Fruit fly (Drosophila melanogaster) whole organism, embryonic: ENCODE measurements around the gene CG16753.

Experiments used
- ATbp ChIP-seq: fragments of 200-800 bp; sonication (Bioruptor generic); optimal IDR thresholded peaks from 2 replicates; lab custom pipeline; 2017; ENCODE audit warnings: missing biosample characterization, mild to moderate bottlenecking, missing genetic modification characterization, missing genetic modification reagents
- Atf6 ChIP-seq: fragments of 200-800 bp; sonication (Bioruptor generic); IDR thresholded peaks from 2 replicates; pipeline ENCODE4 v1.3.6; 2022; ENCODE audit warnings: missing biosample characterization, missing genetic modification characterization
- Bteb2 ChIP-seq: fragments of 200-800 bp; sonication (Bioruptor generic); optimal IDR thresholded peaks from 2 replicates; lab custom pipeline; 2016; ENCODE audit warnings: missing biosample characterization, missing genetic modification characterization
- CG10274 ChIP-seq: fragments of 200-800 bp; sonication (Bioruptor generic); optimal IDR thresholded peaks from 3 replicates; lab custom pipeline; 2017; ENCODE audit warnings: missing biosample characterization, mild to moderate bottlenecking, missing genetic modification characterization
- CG12071 ChIP-seq: fragments of 200-800 bp; sonication (Bioruptor generic); optimal IDR thresholded peaks from 3 replicates; lab custom pipeline; 2018; ENCODE audit warnings: missing biosample characterization, mild to moderate bottlenecking, missing genetic modification characterization
- CG12155 ChIP-seq: fragments of 200-800 bp; sonication (Bioruptor generic); optimal IDR thresholded peaks from 3 replicates; lab custom pipeline; 2016; ENCODE audit warnings: missing biosample characterization, missing genetic modification characterization
- CG1233 ChIP-seq: fragments of 200-800 bp; sonication (Bioruptor generic); optimal IDR thresholded peaks from 4 replicates; lab custom pipeline; 2018; ENCODE audit warnings: missing biosample characterization, mild to moderate bottlenecking, missing genetic modification characterization
- CG12769 ChIP-seq: fragments of 200-800 bp; sonication (Bioruptor generic); optimal IDR thresholded peaks from 2 replicates; lab custom pipeline; 2019; ENCODE audit warnings: missing biosample characterization, mild to moderate bottlenecking, missing genetic modification characterization, moderate library complexity
- CG12942 ChIP-seq: fragments of 200-800 bp; sonication (Bioruptor generic); optimal IDR thresholded peaks from 3 replicates; lab custom pipeline; 2016; ENCODE audit warnings: missing biosample characterization, missing genetic modification characterization
- CG15011 ChIP-seq: fragments of 200-800 bp; sonication (Bioruptor generic); optimal IDR thresholded peaks from 3 replicates; lab custom pipeline; 2018; ENCODE audit warnings: missing biosample characterization, mild to moderate bottlenecking, missing genetic modification characterization
- CG1529 ChIP-seq: fragments of 200-800 bp; sonication (Bioruptor generic); optimal IDR thresholded peaks from 3 replicates; lab custom pipeline; 2018; ENCODE audit warnings: missing biosample characterization, missing genetic modification characterization
- CG1602 ChIP-seq: fragments of 200-800 bp; sonication (Bioruptor generic); optimal IDR thresholded peaks from 3 replicates; lab custom pipeline; 2016; ENCODE audit warnings: missing biosample characterization, missing genetic modification characterization
- CG17829 ChIP-seq: fragments of 200-800 bp; optimal IDR thresholded peaks from 2 replicates; lab custom pipeline; 2019; ENCODE audit warnings: missing biosample characterization, mild to moderate bottlenecking, missing genetic modification characterization, moderate library complexity
- CG17912 ChIP-seq: fragments of 200-800 bp; sonication (Bioruptor generic); optimal IDR thresholded peaks from 2 replicates; lab custom pipeline; 2018; ENCODE audit warnings: missing biosample characterization, mild to moderate bottlenecking, missing genetic modification characterization
- CG18619 ChIP-seq: fragments of 200-800 bp; sonication (Bioruptor generic); optimal IDR thresholded peaks from 3 replicates; lab custom pipeline; 2017; ENCODE audit warnings: missing biosample characterization, mild to moderate bottlenecking, missing genetic modification characterization
- CG2120 ChIP-seq: fragments of 200-800 bp; sonication (Bioruptor generic); optimal IDR thresholded peaks from 3 replicates; lab custom pipeline; 2016; ENCODE audit warnings: missing biosample characterization, missing genetic modification characterization
- CG2678 ChIP-seq: fragments of 200-800 bp; sonication (Bioruptor generic); optimal IDR thresholded peaks from 3 replicates; lab custom pipeline; 2019; ENCODE audit warnings: missing biosample characterization, mild to moderate bottlenecking, missing genetic modification characterization, moderate library complexity
- CG32767 ChIP-seq: fragments of 200-800 bp; sonication (Bioruptor generic); IDR thresholded peaks from 2 replicates; pipeline ENCODE4 v1.3.6; 2022; ENCODE audit warnings: missing biosample characterization, missing genetic modification characterization
- CG34224 ChIP-seq: fragments of 200-800 bp; sonication (Bioruptor generic); IDR thresholded peaks from 3 replicates; pipeline ENCODE4 v1.3.6; 2022; ENCODE audit warnings: missing biosample characterization, missing genetic modification characterization; ENCODE audit not compliant: partially characterized antibody
- CG4820 ChIP-seq: fragments of 200-800 bp; sonication (Bioruptor generic); optimal IDR thresholded peaks from 3 replicates; lab custom pipeline; 2016; ENCODE audit warnings: missing biosample characterization, missing genetic modification characterization
- CG7745 ChIP-seq: fragments of 200-800 bp; sonication (Bioruptor generic); optimal IDR thresholded peaks from 2 replicates; lab custom pipeline; 2018; ENCODE audit warnings: missing biosample characterization, mild to moderate bottlenecking, missing genetic modification characterization, moderate library complexity
- CrebB ChIP-seq: fragments of 200-800 bp; sonication (Bioruptor generic); optimal IDR thresholded peaks from 3 replicates; lab custom pipeline; 2018; ENCODE audit warnings: missing biosample characterization, mild to moderate bottlenecking, missing genetic modification characterization
- Hr3 ChIP-seq: fragments of 200-800 bp; sonication (Bioruptor generic); optimal IDR thresholded peaks from 3 replicates; lab custom pipeline; 2016; ENCODE audit warnings: missing biosample characterization, missing genetic modification characterization
- Opbp ChIP-seq: fragments of 200-800 bp; sonication (Bioruptor generic); IDR thresholded peaks from 3 replicates; pipeline ENCODE4 v1.3.6; 2022; ENCODE audit warnings: missing biosample characterization, missing genetic modification characterization; ENCODE audit not compliant: partially characterized antibody
- Side ChIP-seq: fragments of 200-800 bp; sonication (Bioruptor generic); optimal IDR thresholded peaks from 2 replicates; lab custom pipeline; 2016; ENCODE audit warnings: missing biosample characterization, missing genetic modification characterization
- Six4 ChIP-seq: fragments of 200-800 bp; sonication (Bioruptor generic); optimal IDR thresholded peaks from 2 replicates; lab custom pipeline; 2016; ENCODE audit warnings: missing biosample characterization, missing genetic modification characterization
- Ssrp ChIP-seq: fragments of 200-800 bp; sonication (Bioruptor generic); optimal IDR thresholded peaks from 2 replicates; lab custom pipeline; 2018; ENCODE audit warnings: missing biosample characterization, mild to moderate bottlenecking, missing genetic modification characterization, moderate library complexity
- Stat92E ChIP-seq, 3 experiments: fragments of >200 bp in 2 of 3; fragments of 200-800 bp in 1 of 3; sonication (Bioruptor generic) in 1 of 3; optimal IDR thresholded peaks; 2 replicates each; lab custom pipeline; 2017 to 2019; ENCODE audit warnings: missing biosample characterization in 3 of 3, missing genetic modification characterization in 3 of 3, mild to moderate bottlenecking in 1 of 3, moderate library complexity in 1 of 3
- Vsx1 ChIP-seq: fragments of 200-800 bp; sonication (Bioruptor generic); optimal IDR thresholded peaks from 2 replicates; lab custom pipeline; 2017; ENCODE audit warnings: missing biosample characterization, mild to moderate bottlenecking, missing genetic modification characterization, missing genetic modification reagents
- YL-1 ChIP-seq: fragments of 200-800 bp; sonication (Bioruptor generic); optimal IDR thresholded peaks from 3 replicates; lab custom pipeline; 2017; ENCODE audit warnings: missing biosample characterization, mild to moderate bottlenecking, missing genetic modification characterization
- bigmax ChIP-seq: fragments of 200-800 bp; sonication (Bioruptor generic); optimal IDR thresholded peaks from 2 replicates; lab custom pipeline; 2018; ENCODE audit warnings: missing biosample characterization, mild to moderate bottlenecking, missing genetic modification characterization
- bowl ChIP-seq: fragments of 200-800 bp; sonication (Bioruptor generic); IDR thresholded peaks from 2 replicates; pipeline ENCODE4 v1.3.6; 2022; ENCODE audit warnings: missing biosample characterization, missing genetic modification characterization
- cg ChIP-seq: fragments of 200-800 bp; sonication (Bioruptor generic); optimal IDR thresholded peaks from 3 replicates; lab custom pipeline; 2019; ENCODE audit warnings: missing biosample characterization, mild to moderate bottlenecking, missing genetic modification characterization, moderate library complexity
- dpn ChIP-seq, 2 experiments: fragments of 200-800 bp; sonication (Bioruptor generic); optimal IDR thresholded peaks; 3 replicates each; lab custom pipeline; 2016; ENCODE audit warnings: missing biosample characterization in 2 of 2, missing genetic modification characterization in 2 of 2
- eve ChIP-seq, 2 experiments: fragments of >200 bp; optimal IDR thresholded peaks; 2 replicates each; lab custom pipeline; 2017; ENCODE audit warnings: missing biosample characterization in 2 of 2, missing genetic modification characterization in 2 of 2
- fd96Cb ChIP-seq: fragments of 200-800 bp; sonication (Bioruptor generic); optimal IDR thresholded peaks from 2 replicates; lab custom pipeline; 2018; ENCODE audit warnings: missing biosample characterization, mild to moderate bottlenecking, missing genetic modification characterization, moderate library complexity
- fru ChIP-seq: fragments of >200 bp; optimal IDR thresholded peaks from 2 replicates; lab custom pipeline; 2017
- gcm ChIP-seq: fragments of 200-800 bp; sonication (Bioruptor generic); optimal IDR thresholded peaks from 2 replicates; lab custom pipeline; 2019; ENCODE audit warnings: missing biosample characterization, mild to moderate bottlenecking, missing genetic modification characterization, moderate library complexity
- gsb-n ChIP-seq: fragments of 200-800 bp; sonication (Bioruptor generic); optimal IDR thresholded peaks from 3 replicates; lab custom pipeline; 2018; ENCODE audit warnings: missing biosample characterization, mild to moderate bottlenecking, missing genetic modification characterization
- hbn ChIP-seq: fragments of 200-800 bp; sonication (Bioruptor generic); IDR thresholded peaks from 2 replicates; pipeline ENCODE4 v1.3.6; 2022; ENCODE audit warnings: missing biosample characterization, missing genetic modification characterization; ENCODE audit not compliant: partially characterized antibody
- knrl ChIP-seq: fragments of 200-800 bp; sonication (Bioruptor generic); IDR thresholded peaks from 3 replicates; pipeline ENCODE4 v1.3.6; 2022; ENCODE audit warnings: missing biosample characterization, missing genetic modification characterization; ENCODE audit not compliant: partially characterized antibody
- nerfin-1 ChIP-seq: fragments of 200-800 bp; sonication (Bioruptor generic); optimal IDR thresholded peaks from 3 replicates; lab custom pipeline; 2019; ENCODE audit warnings: missing biosample characterization, mild to moderate bottlenecking, missing genetic modification characterization, moderate library complexity
- onecut ChIP-seq: fragments of 200-800 bp; sonication (Bioruptor generic); IDR thresholded peaks from 2 replicates; pipeline ENCODE4 v1.3.6; 2022; ENCODE audit warnings: missing biosample characterization, missing genetic modification characterization
- row ChIP-seq: fragments of 200-800 bp; sonication (Bioruptor generic); IDR thresholded peaks from 3 replicates; pipeline ENCODE4 v1.3.6; 2022; ENCODE audit warnings: missing biosample characterization, missing genetic modification characterization
- sens ChIP-seq: fragments of 200-800 bp; sonication (Bioruptor generic); peaks from one replicate; lab custom pipeline; 2016; ENCODE audit warnings: missing biosample characterization, missing genetic modification characterization
- sim ChIP-seq: fragments of 200-800 bp; sonication (Bioruptor generic); IDR thresholded peaks from 2 replicates; pipeline ENCODE4 v1.3.6; 2022; ENCODE audit warnings: missing biosample characterization, missing genetic modification characterization
- sug ChIP-seq: fragments of 200-800 bp; optimal IDR thresholded peaks from 2 replicates; lab custom pipeline; 2019; ENCODE audit warnings: missing biosample characterization, mild to moderate bottlenecking, missing genetic modification characterization, moderate library complexity
- twi ChIP-seq: fragments of 200-800 bp; optimal IDR thresholded peaks from 2 replicates; lab custom pipeline; 2019; ENCODE audit warnings: missing biosample characterization, mild to moderate bottlenecking, missing genetic modification characterization, moderate library complexity
- z ChIP-seq: fragments of 200-800 bp; sonication (Bioruptor generic); IDR thresholded peaks from 3 replicates; pipeline ENCODE4 v1.3.6; 2022; ENCODE audit warnings: missing biosample characterization, missing genetic modification characterization

Gene CG16753

DNA sequence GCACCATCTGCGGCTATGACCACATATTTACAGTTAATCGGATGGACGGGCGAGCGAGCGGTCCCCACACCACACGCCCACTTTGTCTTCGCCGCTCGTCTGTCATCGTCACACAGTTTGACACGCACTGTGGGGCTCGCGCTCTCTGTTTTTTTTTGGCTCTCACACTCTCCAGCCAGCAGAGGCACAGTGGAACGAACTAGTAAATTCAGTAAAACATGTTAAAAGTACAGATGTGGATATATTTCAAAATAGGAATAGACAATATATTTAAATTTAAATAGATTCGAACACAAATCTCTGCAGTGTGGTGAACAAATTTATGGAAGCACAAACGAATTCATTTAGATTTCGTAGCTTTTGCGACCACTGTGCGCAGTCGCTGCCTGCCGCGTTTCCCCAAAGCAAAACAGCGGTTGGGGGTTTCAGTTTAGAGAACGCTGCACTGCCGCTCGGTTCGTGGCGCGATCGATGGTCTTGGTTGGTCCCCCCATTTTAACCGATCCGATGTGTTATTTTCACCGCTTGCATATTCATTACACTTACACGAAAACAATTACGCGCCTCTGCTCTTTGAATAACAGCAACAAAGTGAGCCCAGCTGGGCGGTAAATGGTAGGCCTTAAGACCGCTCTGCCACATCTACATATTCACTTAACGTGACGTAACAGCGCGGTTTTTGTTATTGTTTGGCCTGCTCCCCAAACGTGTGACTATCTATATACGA, 26.4 kb downstream of the CG16753 start (continued):
- TF ChIP-seq dpn (GFP tag; optimal IDR thresholded peaks at IDR 0.05; lab: Kevin White, UChicago): peak; percentile 97 to 99
- peak; percentile 78 for TF ChIP-seq z (GFP tag; lab: Robert Waterston, UW)
- TF ChIP-seq onecut: peak; percentile 96
- TF ChIP-seq eve (GFP tag; optimal IDR thresholded peaks at IDR 0.05; lab: Kevin White, UChicago): peak in 1 of 2 experiments; percentile 97
- TF ChIP-seq CG12071 (GFP tag; lab: Kevin White, UChicago): peak; percentile 99
- peak; percentile 96 for TF ChIP-seq Bteb2 (GFP tag; lab: Kevin White, UChicago)
- peak; percentile 95 for TF ChIP-seq CG15011
- peak; percentile 100 for TF ChIP-seq row
- peak; percentile 97 for TF ChIP-seq CG1233 (GFP tag; lab: Kevin White, UChicago)
- no peak for TF ChIP-seq fru (lab: Kevin White, UChicago)
- peak; percentile 78 for TF ChIP-seq bigmax (GFP tag; lab: Kevin White, UChicago)
- TF ChIP-seq CG12942: peak; percentile 98
- TF ChIP-seq Ssrp: peak; percentile 97
- TF ChIP-seq CG2120 (GFP tag; lab: Kevin White, UChicago): peak; percentile 99
- TF ChIP-seq CG4820 (GFP tag; lab: Kevin White, UChicago): peak; percentile 97
- TF ChIP-seq CG12155 (GFP tag; lab: Kevin White, UChicago): peak; percentile 97
- peak; percentile 99 for TF ChIP-seq ATbp (GFP tag; lab: Kevin White, UChicago)

- no peak for TF ChIP-seq CG2678 (tag; lab: Kevin White, UChicago)
- no peak for TF ChIP-seq gcm
- TF ChIP-seq sug (tag; lab: Kevin White, UChicago): peak; percentile 38
- no peak for TF ChIP-seq Atf6
- peak; percentile 69 for TF ChIP-seq sens (GFP tag; lab: Kevin White, UChicago)
- TF ChIP-seq CG1529: no peak
- TF ChIP-seq cg (GFP tag; lab: Kevin White, UChicago): peak; percentile 55
- no peak for TF ChIP-seq knrl (GFP tag; lab: Robert Waterston, UW)
- TF ChIP-seq twi (tag; lab: Kevin White, UChicago): no peak
- TF ChIP-seq hbn (GFP tag; lab: Robert Waterston, UW): no peak
- no peak for TF ChIP-seq CG17829 (tag; lab: Kevin White, UChicago)
- TF ChIP-seq Hr3 (GFP tag; lab: Kevin White, UChicago): no peak
- no peak for TF ChIP-seq CG17912 (GFP tag; lab: Kevin White, UChicago)
- peak; percentile 42 for TF ChIP-seq Vsx1 (GFP tag; lab: Kevin White, UChicago)
- TF ChIP-seq Stat92E (GFP tag; optimal IDR thresholded peaks at IDR 0.05; lab: Kevin White, UChicago): no peak
- no peak for TF ChIP-seq gsb-n (tag; lab: Kevin White, UChicago)
- no peak for TF ChIP-seq nerfin-1 (tag; lab: Kevin White, UChicago)
- peak; percentile 8 for TF ChIP-seq CrebB
- TF ChIP-seq Opbp (GFP tag; lab: Robert Waterston, UW): no peak
- no peak for TF ChIP-seq fd96Cb
- TF ChIP-seq CG1602: no peak
- no peak for TF ChIP-seq bowl
- TF ChIP-seq CG7745 (tag; lab: Kevin White, UChicago): peak; percentile 9
- TF ChIP-seq YL-1: no peak
- no peak for TF ChIP-seq Six4 (GFP tag; lab: Kevin White, UChicago)
- TF ChIP-seq CG18619 (GFP tag; lab: Kevin White, UChicago): no peak
- TF ChIP-seq CG34224 (GFP tag; lab: Robert Waterston, UW): no peak
- no peak for TF ChIP-seq sim
- TF ChIP-seq Side (GFP tag; lab: Kevin White, UChicago): no peak
- no peak for TF ChIP-seq CG10274 (GFP tag; lab: Kevin White, UChicago)
- TF ChIP-seq CG32767 (GFP tag; lab: Robert Waterston, UW): no peak
- peak; percentile 20 for TF ChIP-seq CG12769 (tag; lab: Kevin White, UChicago)
These were observed 27.2 kb downstream of the CG16753 start for dm6 chr3L:3081966-3082516.
